Fruit fly (Drosophila melanogaster): ENCODE results near the gene Elo68alpha.
A peak's percentile ranks its signal among the peaks of the same experiment; 100 is the strongest.
"Not testable (repeated sequence)": the region's sequence is repeated elsewhere in the genome, so short reads cannot be mapped to it uniquely, and the experiment has no call there.

The Elo68alpha gene

DNA sequence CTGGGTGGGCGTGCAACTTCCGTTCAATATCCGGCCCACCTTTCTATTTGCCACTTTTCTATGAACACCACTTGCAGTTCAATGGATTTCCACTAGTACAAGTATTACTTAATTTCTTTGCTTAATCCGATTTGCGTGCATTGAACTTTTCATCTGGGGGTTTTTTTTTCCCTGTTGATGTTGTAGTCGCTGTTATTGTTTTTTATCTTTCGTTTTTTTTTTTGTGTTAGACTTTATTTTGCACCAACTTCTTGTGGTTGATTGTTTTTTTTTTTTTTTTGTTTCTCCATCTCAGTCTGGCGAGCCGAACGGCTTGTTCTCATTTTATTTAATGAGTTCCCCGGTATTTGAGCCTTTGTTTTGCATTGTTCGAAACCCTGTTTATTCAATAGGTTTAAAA, 33.5 kb upstream of the Elo68alpha start:
- no peak for TF ChIP-seq sv (GFP tag; optimal IDR thresholded peaks at IDR 0.05)
- TF ChIP-seq CrebA (GFP tag; optimal IDR thresholded peaks at IDR 0.05; ENCODE audit: borderline replicate concordance), result no peak
- TF ChIP-seq Vsx2 (GFP tag; optimal IDR thresholded peaks at IDR 0.05; ENCODE audit: partially characterized antibody), result no peak
- TF ChIP-seq sage (GFP tag; optimal IDR thresholded peaks at IDR 0.05), result no peak
- no peak for TF ChIP-seq lola (GFP tag; optimal IDR thresholded peaks at IDR 0.05)
- TF ChIP-seq dsf (GFP tag; optimal IDR thresholded peaks at IDR 0.05; ENCODE audit: borderline replicate concordance), result no peak
- TF ChIP-seq Dif (GFP tag; optimal IDR thresholded peaks at IDR 0.05; ENCODE audit: partially characterized antibody), result no peak
- TF ChIP-seq pan (optimal IDR thresholded peaks at IDR 0.05), result no peak
- TF ChIP-seq Abd-B (GFP tag; optimal IDR thresholded peaks at IDR 0.05), result no peak
- TF ChIP-seq br (GFP tag; optimal IDR thresholded peaks at IDR 0.05), result no peak
- TF ChIP-seq tai (GFP tag; optimal IDR thresholded peaks at IDR 0.05), result no peak
- TF ChIP-seq fru (GFP tag; optimal IDR thresholded peaks at IDR 0.05), result no peak
- TF ChIP-seq Hr78 (GFP tag; optimal IDR thresholded peaks at IDR 0.05), result no peak
- no peak for TF ChIP-seq CG9705 (GFP tag; optimal IDR thresholded peaks at IDR 0.05)
- no peak for TF ChIP-seq HLH106 (tag; optimal IDR thresholded peaks at IDR 0.05)
- TF ChIP-seq OdsH (GFP tag; optimal IDR thresholded peaks at IDR 0.05), result no peak
- no peak for TF ChIP-seq dl (GFP tag; optimal IDR thresholded peaks at IDR 0.05; ENCODE audit: insufficient read depth in 1 of 2, partially characterized antibody in 2 of 2)
- no peak for TF ChIP-seq Mio (GFP tag; optimal IDR thresholded peaks at IDR 0.05)

DNA sequence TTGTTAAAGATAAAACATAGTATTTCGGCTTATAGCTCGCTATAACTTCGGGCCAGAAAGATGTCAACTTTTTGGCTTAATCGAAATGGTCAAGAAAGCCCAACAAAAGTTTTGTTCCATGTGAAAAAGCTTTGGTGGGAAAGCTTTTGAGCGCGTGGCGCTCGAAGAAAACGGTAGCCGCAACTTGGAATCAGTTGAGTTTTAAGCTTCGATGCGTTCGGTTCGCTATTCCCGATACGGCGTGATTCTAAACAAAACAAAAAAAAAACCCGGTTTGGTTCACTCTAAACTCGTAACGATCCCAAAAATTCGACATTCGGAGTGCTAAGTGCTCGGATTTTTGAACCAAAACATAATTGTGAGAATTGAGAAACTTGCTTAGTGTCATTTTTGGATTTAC, 33.0 kb upstream of the Elo68alpha start, which contains the start of gene IRSp53:
Gene IRSp53, plus strand, starts transcription at position 204 of the 400 bp plus-strand sequence.
- TF ChIP-seq CrebA (GFP tag; optimal IDR thresholded peaks at IDR 0.05; ENCODE audit: borderline replicate concordance) (peak; percentile 20), CG32264 (GFP tag; optimal IDR thresholded peaks at IDR 0.05) (no peak)

DNA sequence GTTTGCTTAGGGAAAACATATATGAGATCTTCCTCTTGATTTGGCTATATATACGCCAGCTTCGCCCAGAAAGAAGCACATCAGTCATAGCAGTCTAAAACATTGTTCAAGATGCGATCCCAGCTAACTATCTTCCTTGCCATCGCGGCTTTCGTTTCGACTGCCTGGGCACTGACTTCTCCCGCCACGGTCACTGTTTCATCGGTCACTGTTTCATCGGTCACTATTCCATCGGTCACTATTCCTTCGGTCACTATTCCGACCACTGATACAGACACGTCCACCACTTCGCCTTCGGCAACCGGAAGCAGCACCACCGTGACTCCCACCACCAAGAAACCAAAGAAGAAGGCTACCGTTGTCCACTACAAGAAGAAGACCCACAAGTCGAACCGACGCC, 32.1 kb upstream of the Elo68alpha start, which contains the start of gene CG14143:
Gene CG14143, plus strand, starts transcription at position 102 of the 400 bp plus-strand sequence.
- TF ChIP-seq dl (GFP tag; optimal IDR thresholded peaks at IDR 0.05; ENCODE audit: insufficient read depth in 1 of 2, partially characterized antibody in 2 of 2); woc (GFP tag; optimal IDR thresholded peaks at IDR 0.05); Vsx2 (GFP tag; optimal IDR thresholded peaks at IDR 0.05; ENCODE audit: partially characterized antibody): not testable (repeated sequence)

DNA sequence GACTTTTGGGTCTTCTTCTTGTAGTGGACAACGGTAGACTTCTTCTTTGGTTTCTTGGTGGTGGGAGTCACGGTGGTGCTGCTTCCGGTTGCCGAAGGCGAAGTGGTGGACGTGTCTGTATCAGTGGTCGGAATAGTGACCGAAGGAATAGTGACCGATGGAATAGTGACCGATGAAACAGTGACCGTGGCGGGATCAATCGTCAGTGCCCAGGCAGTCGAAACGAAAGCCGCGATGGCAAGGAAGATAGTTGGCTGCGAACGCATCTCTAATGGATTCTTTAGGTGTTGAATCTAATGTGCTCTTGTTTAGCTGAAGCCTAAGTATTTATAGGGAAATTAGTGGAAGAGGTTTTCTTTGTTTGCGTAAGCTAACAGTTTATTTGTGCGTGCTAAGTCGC, 29.2 kb upstream of the Elo68alpha start, which contains the start of gene CG32074:
Gene CG32074, minus strand, starts transcription at position 268 of the 400 bp plus-strand sequence.
- TF ChIP-seq woc, OdsH, jim (GFP tag; optimal IDR thresholded peaks at IDR 0.05): not testable (repeated sequence)

DNA sequence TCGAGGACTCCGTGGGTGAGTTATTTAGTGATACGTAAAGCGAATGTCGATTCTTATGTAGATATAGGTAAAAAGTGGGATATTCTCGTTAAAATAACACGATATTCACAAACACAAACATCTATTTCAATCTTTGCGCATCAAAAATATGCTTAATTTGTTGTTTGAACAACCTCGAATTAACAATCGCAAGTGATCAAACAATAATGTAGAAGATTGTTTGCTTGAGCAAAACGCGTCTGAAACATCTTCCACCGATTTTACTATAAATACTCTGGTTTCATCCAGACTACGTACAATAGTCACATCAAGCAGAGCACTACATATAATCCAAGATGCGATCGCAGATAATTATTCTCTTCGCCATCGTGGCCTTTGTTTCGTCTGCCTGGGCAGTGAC, 27.7 kb upstream of the Elo68alpha start, which contains the start of gene nol:
Gene nol, plus strand, starts transcription at position 301 of the 400 bp plus-strand sequence.
- TF ChIP-seq Dfd (GFP tag; optimal IDR thresholded peaks at IDR 0.05) (no peak), Sp1 (GFP tag; optimal IDR thresholded peaks at IDR 0.05) (no peak), CG32264 (GFP tag; optimal IDR thresholded peaks at IDR 0.05) (no peak), Mio (GFP tag; optimal IDR thresholded peaks at IDR 0.05) (no peak), tai (GFP tag; optimal IDR thresholded peaks at IDR 0.05) (no peak), psq (GFP tag; optimal IDR thresholded peaks at IDR 0.05) (no peak), lola (GFP tag; optimal IDR thresholded peaks at IDR 0.05) (no peak), fru (GFP tag; optimal IDR thresholded peaks at IDR 0.05) (no peak), rgr (GFP tag; optimal IDR thresholded peaks at IDR 0.05) (no peak), dl (GFP tag; optimal IDR thresholded peaks at IDR 0.05; ENCODE audit: insufficient read depth in 1 of 2, partially characterized antibody in 2 of 2) (no peak), Rel (GFP tag; optimal IDR thresholded peaks at IDR 0.05) (no peak), Rel (tag; optimal IDR thresholded peaks at IDR 0.05) (no peak), woc (GFP tag; optimal IDR thresholded peaks at IDR 0.05) (no peak), br (GFP tag; optimal IDR thresholded peaks at IDR 0.05) (no peak), jim (GFP tag; optimal IDR thresholded peaks at IDR 0.05) (no peak), HLH106 (tag; optimal IDR thresholded peaks at IDR 0.05) (no peak), Hnf4 (GFP tag; optimal IDR thresholded peaks at IDR 0.05) (no peak)
